Worm (Caenorhabditis elegans) whole organism, L1 larva: Measurements from ENCODE around the gene T05C12.9.

Source experiments
- ceh-82 ChIP-seq, 3 experiments: fragments of 150-350 bp in 1 of 3; sonication (generic microtip) in 2 of 3; optimal IDR thresholded peaks; 2 replicates each; lab custom pipeline; 2014 to 2017; ENCODE audit warnings: missing biosample characterization in 3 of 3, missing genetic modification characterization in 3 of 3
- dpl-1 ChIP-seq, 3 experiments: fragments of 150-350 bp in 2 of 3; sonication (generic microtip) in 1 of 3; optimal IDR thresholded peaks; 2 replicates each; lab custom pipeline; 2014 to 2017; ENCODE audit warnings: missing biosample characterization in 3 of 3, missing genetic modification characterization in 3 of 3, missing genetic modification reagents in 3 of 3
- efl-3 ChIP-seq: fragments of 200-800 bp; sonication (Bioruptor generic); optimal IDR thresholded peaks from 2 replicates; lab custom pipeline; 2018; ENCODE audit warnings: mild to moderate bottlenecking, missing genetic modification characterization, missing compliant biosample characterization
- fkh-10 ChIP-seq: sonication (generic microtip); optimal IDR thresholded peaks from 2 replicates; lab custom pipeline; 2017; ENCODE audit warnings: missing biosample characterization, missing genetic modification reagents, missing genetic modification characterization
- isw-1 ChIP-seq: fragments of 200-800 bp; sonication (Bioruptor generic); IDR thresholded peaks from 2 replicates; pipeline ENCODE4 v1.3.6; 2022; ENCODE audit warnings: missing genetic modification characterization, missing compliant biosample characterization
- lsy-2 ChIP-seq, 2 experiments: fragments of 150-350 bp; optimal IDR thresholded peaks; 2 replicates each; lab custom pipeline; 2014; ENCODE audit warnings: missing biosample characterization in 2 of 2, missing genetic modification characterization in 2 of 2
- nhr-77 ChIP-seq: fragments of 150-350 bp; optimal IDR thresholded peaks from 2 replicates; lab custom pipeline; 2014; ENCODE audit warnings: missing biosample characterization, missing genetic modification characterization
- pag-3 ChIP-seq: sonication (generic microtip); optimal IDR thresholded peaks from 2 replicates; lab custom pipeline; 2017; ENCODE audit warnings: missing genetic modification characterization, mild to moderate bottlenecking, missing compliant biosample characterization, antibody characterized with exemption, borderline replicate concordance; ENCODE audit not compliant: insufficient read depth
- skn-1 ChIP-seq: fragments of 150-350 bp; optimal IDR thresholded peaks from 2 replicates; lab custom pipeline; 2014; ENCODE audit warnings: missing biosample characterization, missing genetic modification characterization
- sup-37 ChIP-seq: fragments of 200-800 bp; sonication (Bioruptor generic); optimal IDR thresholded peaks from 2 replicates; lab custom pipeline; 2018; ENCODE audit warnings: mild to moderate bottlenecking, missing genetic modification characterization, missing compliant biosample characterization
- unc-130 ChIP-seq: fragments of 150-350 bp; optimal IDR thresholded peaks from 2 replicates; lab custom pipeline; 2017; ENCODE audit warnings: missing biosample characterization, missing genetic modification characterization, inconsistent platforms
- unc-62 ChIP-seq: fragments of 150-350 bp; optimal IDR thresholded peaks from 2 replicates; lab custom pipeline; 2014; ENCODE audit warnings: missing biosample characterization, missing genetic modification reagents, missing genetic modification characterization
- unc-98 ChIP-seq: fragments of 200-800 bp; sonication (Bioruptor generic); IDR thresholded peaks from 2 replicates; pipeline ENCODE4 v1.3.6; 2022; ENCODE audit warnings: missing genetic modification characterization, missing compliant biosample characterization
- ztf-4 ChIP-seq: fragments of 150-350 bp; optimal IDR thresholded peaks from 2 replicates; lab custom pipeline; 2014; ENCODE audit warnings: missing biosample characterization, missing genetic modification characterization

- TF ChIP-seq dpl-1 (GFP tag; optimal IDR thresholded peaks at IDR 0.05; lab: Kevin White, UChicago): no peak
- no peak for TF ChIP-seq unc-130 (tag; lab: Kevin White, UChicago)
- TF ChIP-seq fkh-10 (GFP tag; lab: Kevin White, UChicago): no peak
- TF ChIP-seq ceh-82 (tag; optimal IDR thresholded peaks at IDR 0.05; lab: Kevin White, UChicago): no peak
- no peak for TF ChIP-seq sup-37 (GFP tag; lab: Kevin White, UChicago)
- no peak for TF ChIP-seq lsy-2 (tag; optimal IDR thresholded peaks at IDR 0.05; lab: Kevin White, UChicago)
- no peak for TF ChIP-seq nhr-77 (tag; lab: Kevin White, UChicago)
- TF ChIP-seq unc-98 (GFP tag; lab: Robert Waterston, UW): no peak
- no peak for TF ChIP-seq efl-3 (GFP tag; lab: Kevin White, UChicago)
- no peak for TF ChIP-seq pag-3 (tag; lab: Kevin White, UChicago)
- no peak for TF ChIP-seq isw-1 (GFP tag; lab: Robert Waterston, UW)
- no peak for TF ChIP-seq ztf-4 (tag; lab: Kevin White, UChicago)
- TF ChIP-seq skn-1 (tag; lab: Kevin White, UChicago): no peak
- TF ChIP-seq unc-62: no peak
Measured at ce11 chrII:8238155-8238554, 45.1 kb upstream of the T05C12.9 start, which contains the start of gene nlp-5.
